Worm (Caenorhabditis elegans): ENCODE results near the gene Y45F3A.9.

DNA sequence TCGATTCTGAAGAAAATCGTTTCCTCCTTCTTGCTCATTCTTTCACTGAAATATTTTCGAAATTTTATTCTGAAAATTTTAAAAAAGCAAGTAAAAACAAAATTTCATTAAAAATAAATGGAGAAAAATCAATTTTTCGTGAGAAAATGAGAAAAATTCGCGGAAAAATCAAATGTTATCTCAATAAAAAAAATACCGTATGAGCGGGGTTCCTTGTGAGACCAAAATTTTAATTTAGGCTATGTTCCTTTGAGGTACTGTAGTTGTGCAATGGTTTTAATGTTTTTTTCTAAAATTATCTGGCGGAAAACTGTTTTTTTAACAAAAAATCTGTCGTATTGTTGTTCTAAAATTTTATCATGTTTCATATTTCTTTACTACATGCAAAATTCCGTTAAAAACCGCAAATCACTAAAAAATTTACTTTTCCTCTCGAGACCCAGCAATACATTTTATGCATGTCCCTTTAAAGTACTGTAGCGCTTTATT, 5.2 kb upstream of the Y45F3A.9 start, which contains the start of gene epg-6:
- TF ChIP-seq spr-3 (GFP tag; optimal IDR thresholded peaks at IDR 0.05) (no peak), lsy-2 (tag; optimal IDR thresholded peaks at IDR 0.05) (peak in 1 of 2 experiments; percentile 28), nhr-6 (tag; optimal IDR thresholded peaks at IDR 0.05) (no peak), skn-1 (tag; optimal IDR thresholded peaks at IDR 0.05) (no peak), ztf-11 (tag; optimal IDR thresholded peaks at IDR 0.05) (no peak), daf-12 (tag; optimal IDR thresholded peaks at IDR 0.05) (no peak)

Measured in whole organism, L4 larva.